Worm (Caenorhabditis elegans): ENCODE results near the gene cutl-22.

DNA sequence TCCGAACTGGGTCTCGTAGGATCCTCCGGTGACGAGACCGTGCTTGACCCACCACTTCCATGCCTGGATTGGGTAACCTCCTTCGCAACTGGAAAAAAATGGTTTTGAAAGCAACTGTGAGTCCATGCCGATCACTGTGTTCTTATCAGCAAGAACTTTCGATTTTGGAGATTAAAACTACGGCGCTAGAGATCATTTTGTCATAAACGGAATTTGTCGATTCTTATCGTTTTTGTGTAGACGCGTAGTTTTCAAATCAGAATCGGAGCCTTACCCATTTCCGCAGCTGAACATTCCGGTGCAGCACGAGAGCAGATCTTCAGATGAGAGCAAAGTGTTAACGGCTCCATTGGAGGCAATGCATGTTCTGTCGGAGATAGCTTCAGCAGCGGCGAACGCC is 8.3 kb upstream of the cutl-22 start:
- TF ChIP-seq pha-4 (tag; optimal IDR thresholded peaks at IDR 0.05) = no peak
- TF ChIP-seq rpc-1 (optimal IDR thresholded peaks at IDR 0.05) = no peak
- TF ChIP-seq rpc-1 (tag; optimal IDR thresholded peaks at IDR 0.05) = no peak
- TF ChIP-seq somi-1 (GFP tag; optimal IDR thresholded peaks at IDR 0.05) = no peak
- TF ChIP-seq Y53G8AR.9 (GFP tag; conservative IDR thresholded peaks at IDR 0.05) = no peak
- TF ChIP-seq snpc-4 (GFP tag; optimal IDR thresholded peaks at IDR 0.05) = no peak
- no peak for TF ChIP-seq snpc-4 (tag; optimal IDR thresholded peaks at IDR 0.05)
- TF ChIP-seq ceh-100 (GFP tag; IDR thresholded peaks at IDR 0.05) = no peak
- TF ChIP-seq ets-4 (GFP tag; optimal IDR thresholded peaks at IDR 0.05) = no peak
- TF ChIP-seq bed-1 (GFP tag; IDR thresholded peaks at IDR 0.05) = no peak
- no peak for TF ChIP-seq egl-44 (GFP tag; IDR thresholded peaks at IDR 0.05)
- TF ChIP-seq snpc-3.4 (tag; optimal IDR thresholded peaks at IDR 0.05) = no peak
- TF ChIP-seq ceh-58 (GFP tag; IDR thresholded peaks at IDR 0.05) = no peak
- no peak for TF ChIP-seq T26A5.8 (tag; optimal IDR thresholded peaks at IDR 0.05)
- no peak for TF ChIP-seq unc-62 (GFP tag; optimal IDR thresholded peaks at IDR 0.05)
- TF ChIP-seq F37B4.10 (GFP tag; IDR thresholded peaks at IDR 0.05) = no peak

Data from whole organism, young adult.